Worm (Caenorhabditis elegans): ENCODE measurements around the gene C08F11.10.

Gene C08F11.10

ce11 chrIV:13649126-13649525, at the start of gene C08F11.10:
TSS of gene C08F11.10 (minus strand) at chrIV:13649226.
- TF ChIP-seq scrt-1 (GFP tag; IDR thresholded peaks at IDR 0.05) = no peak
- TF ChIP-seq tbx-11 (GFP tag; IDR thresholded peaks at IDR 0.05) = no peak
- TF ChIP-seq hmg-4 (GFP tag; optimal IDR thresholded peaks at IDR 0.05) = no peak
- no peak for TF ChIP-seq hmbx-1 (tag; optimal IDR thresholded peaks at IDR 0.05)
- TF ChIP-seq ama-1 (optimal IDR thresholded peaks at IDR 0.05) = no peak
- no peak for TF ChIP-seq hnd-1 (tag; optimal IDR thresholded peaks at IDR 0.05)
- no peak for TF ChIP-seq B0310.2 (tag; optimal IDR thresholded peaks at IDR 0.05)
- no peak for TF ChIP-seq ceh-36 (tag; optimal IDR thresholded peaks at IDR 0.05)
- TF ChIP-seq sea-1 (GFP tag; conservative IDR thresholded peaks at IDR 0.05) = no peak
- TF ChIP-seq tra-4 (tag; optimal IDR thresholded peaks at IDR 0.05) = no peak

ce11 chrIV:13698603-13699002, 49.6 kb upstream of the C08F11.10 start, which contains the start of gene T23G4.127:
TSS of gene T23G4.127 (minus strand) at chrIV:13698703.
- TF ChIP-seq ets-7 (tag; optimal IDR thresholded peaks at IDR 0.05) (no peak), ama-1 (optimal IDR thresholded peaks at IDR 0.05) (no peak), F13C5.2 (tag; optimal IDR thresholded peaks at IDR 0.05) (no peak), sea-1 (GFP tag; conservative IDR thresholded peaks at IDR 0.05) (no peak), tbx-37 (GFP tag; conservative IDR thresholded peaks at IDR 0.05) (no peak)

ce11 chrIV:13696900-13697299, 47.9 kb upstream of the C08F11.10 start:
- TF ChIP-seq tbx-37 (GFP tag; conservative IDR thresholded peaks at IDR 0.05) (no peak), ceh-36 (tag; optimal IDR thresholded peaks at IDR 0.05) (no peak), ceh-13 (GFP tag; optimal IDR thresholded peaks at IDR 0.05) (no peak), tbx-11 (GFP tag; IDR thresholded peaks at IDR 0.05) (no peak), pes-1 (GFP tag; IDR thresholded peaks at IDR 0.05) (no peak), hnd-1 (tag; optimal IDR thresholded peaks at IDR 0.05) (no peak), F13C5.2 (tag; optimal IDR thresholded peaks at IDR 0.05) (no peak), hmg-4 (GFP tag; optimal IDR thresholded peaks at IDR 0.05) (no peak), sea-1 (GFP tag; conservative IDR thresholded peaks at IDR 0.05) (no peak), scrt-1 (GFP tag; IDR thresholded peaks at IDR 0.05) (no peak), flt-1 (GFP tag; IDR thresholded peaks at IDR 0.05) (no peak), aly-1 (tag; optimal IDR thresholded peaks at IDR 0.05) (no peak), ets-7 (tag; optimal IDR thresholded peaks at IDR 0.05) (no peak), ama-1 (optimal IDR thresholded peaks at IDR 0.05) (no peak), hmbx-1 (tag; optimal IDR thresholded peaks at IDR 0.05) (no peak)

ce11 chrIV:13695720-13696364, 46.8 kb upstream of the C08F11.10 start:
- TF ChIP-seq aly-1 (tag; optimal IDR thresholded peaks at IDR 0.05) (no peak), scrt-1 (GFP tag; IDR thresholded peaks at IDR 0.05) (no peak), hmbx-1 (tag; optimal IDR thresholded peaks at IDR 0.05) (no peak), tbx-11 (GFP tag; IDR thresholded peaks at IDR 0.05) (no peak), hmg-4 (GFP tag; optimal IDR thresholded peaks at IDR 0.05) (no peak), F13C5.2 (tag; optimal IDR thresholded peaks at IDR 0.05) (no peak), sea-1 (GFP tag; conservative IDR thresholded peaks at IDR 0.05) (no peak), hnd-1 (tag; optimal IDR thresholded peaks at IDR 0.05) (no peak), flt-1 (GFP tag; IDR thresholded peaks at IDR 0.05) (no peak)

- TF ChIP-seq B0310.2 (tag; optimal IDR thresholded peaks at IDR 0.05) (no peak), F13C5.2 (tag; optimal IDR thresholded peaks at IDR 0.05) (no peak), aly-1 (tag; optimal IDR thresholded peaks at IDR 0.05) (no peak), scrt-1 (GFP tag; IDR thresholded peaks at IDR 0.05) (no peak), ceh-13 (GFP tag; optimal IDR thresholded peaks at IDR 0.05) (no peak), tbx-11 (GFP tag; IDR thresholded peaks at IDR 0.05) (no peak), tra-4 (tag; optimal IDR thresholded peaks at IDR 0.05) (no peak), hmbx-1 (tag; optimal IDR thresholded peaks at IDR 0.05) (no peak), tbx-37 (GFP tag; conservative IDR thresholded peaks at IDR 0.05) (no peak), ceh-36 (tag; optimal IDR thresholded peaks at IDR 0.05) (no peak), sea-1 (GFP tag; conservative IDR thresholded peaks at IDR 0.05) (no peak), ama-1 (optimal IDR thresholded peaks at IDR 0.05) (no peak), hmg-4 (GFP tag; optimal IDR thresholded peaks at IDR 0.05) (no peak), hnd-1 (tag; optimal IDR thresholded peaks at IDR 0.05) (no peak)
Observed at ce11 chrIV:13695302-13695701, 46.3 kb upstream of the C08F11.10 start.

ce11 chrIV:13694600-13694999, 45.6 kb upstream of the C08F11.10 start:
- no peak for TF ChIP-seq tra-4 (tag; optimal IDR thresholded peaks at IDR 0.05)
- TF ChIP-seq hmg-4 (GFP tag; optimal IDR thresholded peaks at IDR 0.05) = no peak
- no peak for TF ChIP-seq hmbx-1 (tag; optimal IDR thresholded peaks at IDR 0.05)
- no peak for TF ChIP-seq scrt-1 (GFP tag; IDR thresholded peaks at IDR 0.05)
- TF ChIP-seq F13C5.2 (tag; optimal IDR thresholded peaks at IDR 0.05) = no peak
- TF ChIP-seq ama-1 (optimal IDR thresholded peaks at IDR 0.05) = no peak
- no peak for TF ChIP-seq ceh-13 (GFP tag; optimal IDR thresholded peaks at IDR 0.05)
- TF ChIP-seq ceh-36 (tag; optimal IDR thresholded peaks at IDR 0.05) = no peak
- no peak for TF ChIP-seq tbx-11 (GFP tag; IDR thresholded peaks at IDR 0.05)
- no peak for TF ChIP-seq pes-1 (GFP tag; IDR thresholded peaks at IDR 0.05)
- TF ChIP-seq aly-1 (tag; optimal IDR thresholded peaks at IDR 0.05) = no peak
- no peak for TF ChIP-seq hnd-1 (tag; optimal IDR thresholded peaks at IDR 0.05)
- no peak for TF ChIP-seq B0310.2 (tag; optimal IDR thresholded peaks at IDR 0.05)
- no peak for TF ChIP-seq ets-7 (tag; optimal IDR thresholded peaks at IDR 0.05)
- no peak for TF ChIP-seq flt-1 (GFP tag; IDR thresholded peaks at IDR 0.05)
- TF ChIP-seq tbx-37 (GFP tag; conservative IDR thresholded peaks at IDR 0.05) = no peak
- no peak for TF ChIP-seq sea-1 (GFP tag; conservative IDR thresholded peaks at IDR 0.05)

ce11 chrIV:13693976-13694375, 45.0 kb upstream of the C08F11.10 start:
- no peak for TF ChIP-seq tra-4 (tag; optimal IDR thresholded peaks at IDR 0.05)
- no peak for TF ChIP-seq flt-1 (GFP tag; IDR thresholded peaks at IDR 0.05)
- no peak for TF ChIP-seq hnd-1 (tag; optimal IDR thresholded peaks at IDR 0.05)
- TF ChIP-seq ets-7 (tag; optimal IDR thresholded peaks at IDR 0.05) = no peak
- TF ChIP-seq B0310.2 (tag; optimal IDR thresholded peaks at IDR 0.05) = no peak
- TF ChIP-seq ceh-13 (GFP tag; optimal IDR thresholded peaks at IDR 0.05) = no peak

- TF ChIP-seq tra-4 (tag; optimal IDR thresholded peaks at IDR 0.05) = no peak
- TF ChIP-seq tbx-11 (GFP tag; IDR thresholded peaks at IDR 0.05) = no peak
- no peak for TF ChIP-seq hmbx-1 (tag; optimal IDR thresholded peaks at IDR 0.05)
- no peak for TF ChIP-seq F13C5.2 (tag; optimal IDR thresholded peaks at IDR 0.05)
- TF ChIP-seq hnd-1 (tag; optimal IDR thresholded peaks at IDR 0.05) = no peak
- TF ChIP-seq scrt-1 (GFP tag; IDR thresholded peaks at IDR 0.05) = no peak
- no peak for TF ChIP-seq tbx-37 (GFP tag; conservative IDR thresholded peaks at IDR 0.05)
- TF ChIP-seq ama-1 (optimal IDR thresholded peaks at IDR 0.05) = no peak
- TF ChIP-seq ceh-36 (tag; optimal IDR thresholded peaks at IDR 0.05) = no peak
- no peak for TF ChIP-seq aly-1 (tag; optimal IDR thresholded peaks at IDR 0.05)
- TF ChIP-seq ets-7 (tag; optimal IDR thresholded peaks at IDR 0.05) = no peak
- TF ChIP-seq ceh-13 (GFP tag; optimal IDR thresholded peaks at IDR 0.05) = no peak
- TF ChIP-seq sea-1 (GFP tag; conservative IDR thresholded peaks at IDR 0.05) = no peak
- TF ChIP-seq B0310.2 (tag; optimal IDR thresholded peaks at IDR 0.05) = no peak
- no peak for TF ChIP-seq hmg-4 (GFP tag; optimal IDR thresholded peaks at IDR 0.05)
- TF ChIP-seq flt-1 (GFP tag; IDR thresholded peaks at IDR 0.05) = no peak
- no peak for TF ChIP-seq pes-1 (GFP tag; IDR thresholded peaks at IDR 0.05)
Observed at ce11 chrIV:13692522-13692921, 43.5 kb upstream of the C08F11.10 start.

Data from whole organism, early embryonic.